Worm (Caenorhabditis elegans): ENCODE results near the gene nep-3.

ce11 chrII:3917985-3918633 is 41.1 kb upstream of the nep-3 start:
- TF ChIP-seq nhr-23 (tag; optimal IDR thresholded peaks at IDR 0.05) (no peak), blmp-1 (tag; optimal IDR thresholded peaks at IDR 0.05; ENCODE audit: insufficient read depth) (no peak)

Data from whole organism, L2 larva.